Fruit fly (Drosophila melanogaster): ENCODE measurements around the gene CIAPIN1.
A peak's percentile ranks its signal among the peaks of the same experiment; 100 is the strongest.

Gene CIAPIN1

dm6 chr2L:15009703-15010102 lies 29.0 kb downstream of the CIAPIN1 start, which contains the start of the genes THG and Rnmt (continued):
- TF ChIP-seq Gsc (GFP tag; IDR thresholded peaks at IDR 0.05), result no peak
- no peak for TF ChIP-seq CG15073 (GFP tag; optimal IDR thresholded peaks at IDR 0.05)
- no peak for TF ChIP-seq CG7987 (GFP tag; optimal IDR thresholded peaks at IDR 0.05)
- TF ChIP-seq CG12071 (GFP tag; optimal IDR thresholded peaks at IDR 0.05), result no peak
- peak; percentile 73 for TF ChIP-seq Awh (GFP tag; IDR thresholded peaks at IDR 0.05)
- peak; percentile 84 for TF ChIP-seq CG14860 (GFP tag; IDR thresholded peaks at IDR 0.05; ENCODE audit: partially characterized antibody)
- TF ChIP-seq hth (optimal IDR thresholded peaks at IDR 0.05), result no peak
- TF ChIP-seq Side (GFP tag; optimal IDR thresholded peaks at IDR 0.05), result peak; percentile 57
- TF ChIP-seq wdn (GFP tag; IDR thresholded peaks at IDR 0.05), result peak; percentile 72
- TF ChIP-seq CG8089 (GFP tag; optimal IDR thresholded peaks at IDR 0.05), result peak; percentile 30
- TF ChIP-seq CG3281 (GFP tag; optimal IDR thresholded peaks at IDR 0.05), result peak; percentile 74
- no peak for TF ChIP-seq Tbp (GFP tag; optimal IDR thresholded peaks at IDR 0.05)
- peak; percentile 61 for TF ChIP-seq CG34376 (GFP tag; optimal IDR thresholded peaks at IDR 0.05)
- peak; percentile 86 for TF ChIP-seq CG34422 (GFP tag; IDR thresholded peaks at IDR 0.05)
- peak; percentile 77 for TF ChIP-seq Optix (GFP tag; IDR thresholded peaks at IDR 0.05)
- peak; percentile 63 for TF ChIP-seq bcd (GFP tag; optimal IDR thresholded peaks at IDR 0.05)
- peak; percentile 86 for TF ChIP-seq tin (GFP tag; optimal IDR thresholded peaks at IDR 0.05)
- no peak for TF ChIP-seq fd102C (GFP tag; optimal IDR thresholded peaks at IDR 0.05)
- TF ChIP-seq Atf3 (GFP tag; optimal IDR thresholded peaks at IDR 0.05), result peak; percentile 46
- TF ChIP-seq al (GFP tag; IDR thresholded peaks at IDR 0.05), result peak; percentile 71
- TF ChIP-seq Opbp (GFP tag; IDR thresholded peaks at IDR 0.05; ENCODE audit: partially characterized antibody), result peak; percentile 84
- no peak for TF ChIP-seq CG5180 (GFP tag; optimal IDR thresholded peaks at IDR 0.05)
- peak; percentile 59 for TF ChIP-seq CHES-1-like (GFP tag; optimal IDR thresholded peaks at IDR 0.05)
- TF ChIP-seq eyg (GFP tag; optimal IDR thresholded peaks at IDR 0.05), result peak; percentile 14
- TF ChIP-seq gsb-n (tag; optimal IDR thresholded peaks at IDR 0.05), result peak; percentile 71
- TF ChIP-seq cg (GFP tag; optimal IDR thresholded peaks at IDR 0.05), result no peak
- TF ChIP-seq bsh (GFP tag; optimal IDR thresholded peaks at IDR 0.05), result peak in 1 of 2 experiments; percentile 86
- peak; percentile 26 for TF ChIP-seq ftz-f1 (GFP tag; optimal IDR thresholded peaks at IDR 0.05)
- TF ChIP-seq fd96Cb (tag; optimal IDR thresholded peaks at IDR 0.05), result peak; percentile 63
- TF ChIP-seq BtbVII (GFP tag; optimal IDR thresholded peaks at IDR 0.05), result peak; percentile 2
- peak; percentile 84 for TF ChIP-seq CG2116 (GFP tag; optimal IDR thresholded peaks at IDR 0.05)
- peak; percentile 85 for TF ChIP-seq CG7372 (GFP tag; IDR thresholded peaks at IDR 0.05)
- peak; percentile 91 for TF ChIP-seq Sry-δ (GFP tag; optimal IDR thresholded peaks at IDR 0.05)
- TF ChIP-seq D19B (GFP tag; optimal IDR thresholded peaks at IDR 0.05), result peak; percentile 3
- TF ChIP-seq zfh2 (GFP tag; optimal IDR thresholded peaks at IDR 0.05), result peak; percentile 65
- TF ChIP-seq pnt (GFP tag; optimal IDR thresholded peaks at IDR 0.05), result peak; percentile 41
- TF ChIP-seq z (GFP tag; IDR thresholded peaks at IDR 0.05), result peak; percentile 67; the same call in 2 of the 3 replicates
- peak; percentile 86 for TF ChIP-seq az2 (GFP tag; optimal IDR thresholded peaks at IDR 0.05)
- TF ChIP-seq ara (GFP tag; IDR thresholded peaks at IDR 0.05), result peak; percentile 86
- peak; percentile 71 for TF ChIP-seq CG10462 (GFP tag; optimal IDR thresholded peaks at IDR 0.05)
- TF ChIP-seq Sry-β (GFP tag; optimal IDR thresholded peaks at IDR 0.05), result peak; percentile 47
- TF ChIP-seq CG1602 (GFP tag; optimal IDR thresholded peaks at IDR 0.05), result peak; percentile 87
- TF ChIP-seq Bteb2 (GFP tag; optimal IDR thresholded peaks at IDR 0.05), result peak; percentile 68
- TF ChIP-seq bigmax (GFP tag; optimal IDR thresholded peaks at IDR 0.05), result no peak
- TF ChIP-seq row (GFP tag; IDR thresholded peaks at IDR 0.05), result peak; percentile 94
- peak; percentile 49 for TF ChIP-seq YL-1 (GFP tag; optimal IDR thresholded peaks at IDR 0.05)
- TF ChIP-seq CG4282 (GFP tag; optimal IDR thresholded peaks at IDR 0.05), result no peak
- TF ChIP-seq gt (GFP tag; IDR thresholded peaks at IDR 0.05), result peak; percentile 59
- TF ChIP-seq CG15011 (GFP tag; optimal IDR thresholded peaks at IDR 0.05), result no peak
- peak; percentile 19; the same call in 1 of the 2 replicates for TF ChIP-seq Adf1 (GFP tag; IDR thresholded peaks at IDR 0.05)
- peak; percentile 78 for TF ChIP-seq CG12942 (GFP tag; optimal IDR thresholded peaks at IDR 0.05)
- peak; percentile 58 for TF ChIP-seq trh (GFP tag; optimal IDR thresholded peaks at IDR 0.05)
